Worm (Caenorhabditis elegans) whole organism, L1 larva: ENCODE data around the gene mrpl-10.

Experiments
- ceh-88 ChIP-seq: fragments of 200-800 bp; sonication (Bioruptor generic); IDR thresholded peaks from 2 replicates; pipeline ENCODE4 v1.3.6; 2022; ENCODE audit warnings: missing genetic modification characterization, missing compliant biosample characterization
- efl-1 ChIP-seq, 4 experiments: fragments of 150-350 bp; optimal IDR thresholded peaks in 3 of 4; peaks in 1 of 4; 1 replicate in 1 of 4; 2 replicates in 3 of 4; lab custom pipeline; 2014; ENCODE audit warnings: missing biosample characterization in 2 of 4, missing genetic modification characterization in 2 of 4, missing genetic modification reagents in 2 of 4
- fkh-10 ChIP-seq: sonication (generic microtip); optimal IDR thresholded peaks from 2 replicates; lab custom pipeline; 2017; ENCODE audit warnings: missing biosample characterization, missing genetic modification reagents, missing genetic modification characterization
- grh-1 ChIP-seq: fragments of 200-800 bp; sonication (Bioruptor generic); IDR thresholded peaks from 2 replicates; pipeline ENCODE4 v1.3.6; 2022; ENCODE audit warnings: missing genetic modification reagents, missing genetic modification characterization, missing compliant biosample characterization
- hpl-2 ChIP-seq: fragments of 150-350 bp; optimal IDR thresholded peaks from 2 replicates; lab custom pipeline; 2014; ENCODE audit warnings: missing biosample characterization, missing genetic modification reagents, missing genetic modification characterization
- irx-1 ChIP-seq: sonication (generic microtip); optimal IDR thresholded peaks from 2 replicates; lab custom pipeline; 2016; ENCODE audit warnings: missing genetic modification characterization, missing compliant biosample characterization
- lin-35 ChIP-seq, 2 experiments: fragments of 150-350 bp; optimal IDR thresholded peaks; 2 replicates each; lab custom pipeline; 2014; ENCODE audit warnings: missing biosample characterization in 2 of 2, missing genetic modification characterization in 2 of 2, missing genetic modification reagents in 2 of 2
- lir-3 ChIP-seq: sonication (generic microtip); optimal IDR thresholded peaks from 2 replicates; lab custom pipeline; 2016; ENCODE audit warnings: mild to moderate bottlenecking, missing genetic modification characterization, moderate library complexity, missing compliant biosample characterization; ENCODE audit not compliant: poor library complexity
- mdl-1 ChIP-seq, 2 experiments: fragments of 150-350 bp; optimal IDR thresholded peaks; 2 replicates each; lab custom pipeline; 2014 to 2017; ENCODE audit warnings: missing biosample characterization in 2 of 2, missing genetic modification characterization in 2 of 2, inconsistent platforms in 1 of 2
- nhr-11 ChIP-seq: fragments of 150-350 bp; optimal IDR thresholded peaks from 2 replicates; lab custom pipeline; 2014; ENCODE audit warnings: missing biosample characterization, missing genetic modification characterization
- nhr-19 ChIP-seq: fragments of 200-800 bp; sonication (Bioruptor generic); conservative IDR thresholded peaks from 2 replicates; pipeline ENCODE4 v1.3.6; 2022; ENCODE audit warnings: missing genetic modification characterization, missing compliant biosample characterization
- nhr-77 ChIP-seq: fragments of 150-350 bp; optimal IDR thresholded peaks from 2 replicates; lab custom pipeline; 2014; ENCODE audit warnings: missing biosample characterization, missing genetic modification characterization
- nhr-90 ChIP-seq: sonication (generic microtip); optimal IDR thresholded peaks from 2 replicates; lab custom pipeline; 2016; ENCODE audit warnings: mild to moderate bottlenecking, missing genetic modification characterization, missing compliant biosample characterization; ENCODE audit not compliant: poor library complexity
- skn-1 ChIP-seq: fragments of 150-350 bp; optimal IDR thresholded peaks from 2 replicates; lab custom pipeline; 2014; ENCODE audit warnings: missing biosample characterization, missing genetic modification characterization
- snpc-4 ChIP-seq: fragments of 150-350 bp; optimal IDR thresholded peaks from 2 replicates; lab custom pipeline; 2014; ENCODE audit warnings: missing biosample characterization, missing genetic modification characterization
- swsn-7 ChIP-seq: sonication (generic microtip); optimal IDR thresholded peaks from 2 replicates; lab custom pipeline; 2016; ENCODE audit warnings: missing genetic modification characterization, missing compliant biosample characterization
- unc-130 ChIP-seq: fragments of 150-350 bp; optimal IDR thresholded peaks from 2 replicates; lab custom pipeline; 2017; ENCODE audit warnings: missing biosample characterization, missing genetic modification characterization, inconsistent platforms
- unc-98 ChIP-seq: fragments of 200-800 bp; sonication (Bioruptor generic); IDR thresholded peaks from 2 replicates; pipeline ENCODE4 v1.3.6; 2022; ENCODE audit warnings: missing genetic modification characterization, missing compliant biosample characterization
- xbp-1 ChIP-seq: sonication (generic microtip); optimal IDR thresholded peaks from 2 replicates; lab custom pipeline; 2016; ENCODE audit warnings: missing genetic modification characterization, missing compliant biosample characterization
- ztf-11 ChIP-seq, 2 experiments: sonication (generic microtip); optimal IDR thresholded peaks; 2 replicates each; lab custom pipeline; 2016 to 2017; ENCODE audit warnings: missing genetic modification characterization in 2 of 2, missing biosample characterization in 1 of 2, missing compliant biosample characterization in 1 of 2

The mrpl-10 gene

ce11 chrII:8246476-8246875, 31.8 kb downstream of the mrpl-10 start, which contains the start of gene F35C11.3:
TSS of gene F35C11.3 (plus strand) at chrII:8246776.
- no peak for TF ChIP-seq xbp-1 (tag; lab: Kevin White, UChicago)
- TF ChIP-seq swsn-7 (tag; lab: Kevin White, UChicago) = no peak
- TF ChIP-seq nhr-90 (tag; lab: Kevin White, UChicago) = no peak
- no peak for TF ChIP-seq fkh-10
- no peak for TF ChIP-seq nhr-11
- no peak for TF ChIP-seq snpc-4 (tag; lab: Kevin White, UChicago)
- no peak for TF ChIP-seq ztf-11 (tag; optimal IDR thresholded peaks at IDR 0.05; lab: Kevin White, UChicago)
- TF ChIP-seq hpl-2 (GFP tag; lab: Kevin White, UChicago) = no peak
- no peak for TF ChIP-seq nhr-77 (tag; lab: Kevin White, UChicago)
- no peak for TF ChIP-seq efl-1 (optimal IDR thresholded peaks at IDR 0.05; lab: Kevin White, UChicago)
- TF ChIP-seq efl-1 (GFP tag; optimal IDR thresholded peaks at IDR 0.05 in 1 of 2; lab: Kevin White, UChicago) = no peak
- no peak for TF ChIP-seq unc-98 (GFP tag; lab: Robert Waterston, UW)
- TF ChIP-seq ceh-88 (GFP tag; lab: Robert Waterston, UW) = no peak

- no peak for TF ChIP-seq unc-130
- TF ChIP-seq grh-1 = no peak
- TF ChIP-seq lin-35 (GFP tag; optimal IDR thresholded peaks at IDR 0.05; lab: Kevin White, UChicago) = no peak
- TF ChIP-seq, all 84 proteins: peak for 0
These were observed 40.2 kb downstream of the mrpl-10 start, which contains the start of gene nlp-5 for ce11 chrII:8238155-8238554. TSS of gene nlp-5 (plus strand) at chrII:8238455.

- no peak for TF ChIP-seq lir-3 (tag; lab: Kevin White, UChicago)
- TF ChIP-seq irx-1 = no peak
- no peak for TF ChIP-seq nhr-19 (GFP tag; lab: Robert Waterston, UW)
- TF ChIP-seq mdl-1 (tag; optimal IDR thresholded peaks at IDR 0.05; lab: Kevin White, UChicago) = no peak
- TF ChIP-seq skn-1 (tag; lab: Kevin White, UChicago) = no peak
These were observed 45.8 kb downstream of the mrpl-10 start, which contains the start of gene M110.7 for ce11 chrII:8232489-8232888. TSS of gene M110.7 (plus strand) at chrII:8232789.

ce11 chrII:8230976-8231375, 47.3 kb downstream of the mrpl-10 start, which contains the start of gene M110.9:
TSS of gene M110.9 (plus strand) at chrII:8231276.
- no peak for TF ChIP-seq nhr-19 (GFP tag; lab: Robert Waterston, UW)
- TF ChIP-seq lin-35 (GFP tag; optimal IDR thresholded peaks at IDR 0.05; lab: Kevin White, UChicago) = no peak
